Fruit fly (Drosophila melanogaster): ENCODE measurements around the gene CG9541.

CG9541 gene

DNA sequence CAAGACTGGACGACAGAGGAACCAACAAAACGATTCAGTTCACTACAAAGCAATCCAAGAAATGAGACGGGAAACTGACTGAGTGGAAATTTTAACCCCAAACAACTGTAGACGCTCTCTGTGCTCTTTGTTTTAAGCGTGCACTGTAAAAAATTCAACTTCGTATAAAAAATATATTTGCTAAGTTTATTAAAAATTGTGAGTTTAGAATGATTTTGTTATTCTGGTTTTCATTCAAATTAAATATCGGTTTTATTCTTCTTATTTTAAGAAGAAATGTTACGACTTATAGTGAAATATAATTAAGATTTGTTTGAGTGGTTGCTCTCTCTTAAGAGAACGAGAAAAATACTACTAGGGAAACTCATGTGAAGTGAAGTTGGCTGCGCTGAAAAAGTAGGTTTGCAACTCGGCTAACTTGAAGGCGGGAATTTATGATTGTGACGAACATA lies 17.2 kb downstream of the CG9541 start (continued):
- no peak for TF ChIP-seq Gsc (GFP tag; IDR thresholded peaks at IDR 0.05)
- peak; percentile 96 for TF ChIP-seq CG3847 (GFP tag; IDR thresholded peaks at IDR 0.05)
- TF ChIP-seq CG10543 (GFP tag; optimal IDR thresholded peaks at IDR 0.05) = peak; percentile 67
- TF ChIP-seq Eip74EF (GFP tag; optimal IDR thresholded peaks at IDR 0.05) = peak in 1 of 2 experiments; percentile 91
- TF ChIP-seq lmd (GFP tag; IDR thresholded peaks at IDR 0.05) = peak; percentile 97
- TF ChIP-seq sens-2 (GFP tag; IDR thresholded peaks at IDR 0.05) = peak; percentile 87
- TF ChIP-seq CG4282 (GFP tag; optimal IDR thresholded peaks at IDR 0.05) = peak; percentile 78
- no peak for TF ChIP-seq CG7963 (GFP tag; IDR thresholded peaks at IDR 0.05; ENCODE audit: partially characterized antibody)
- peak; percentile 85 for TF ChIP-seq CG8089 (GFP tag; optimal IDR thresholded peaks at IDR 0.05)
- peak; percentile 86 for TF ChIP-seq CG9609 (GFP tag; optimal IDR thresholded peaks at IDR 0.05)
- peak; percentile 86 for TF ChIP-seq Fer3 (tag; optimal IDR thresholded peaks at IDR 0.05)
- peak; percentile 89 for TF ChIP-seq slou (GFP tag; optimal IDR thresholded peaks at IDR 0.05)
- TF ChIP-seq CG7987 (GFP tag; optimal IDR thresholded peaks at IDR 0.05) = peak; percentile 91
- TF ChIP-seq kni (GFP tag; optimal IDR thresholded peaks at IDR 0.05) = peak; percentile 45
- TF ChIP-seq hb (GFP tag; IDR thresholded peaks at IDR 0.05; ENCODE audit: partially characterized antibody) = no peak
- peak; percentile 92 for TF ChIP-seq Meics (GFP tag; optimal IDR thresholded peaks at IDR 0.05)
- peak; percentile 99 for TF ChIP-seq CG17328 (GFP tag; IDR thresholded peaks at IDR 0.05)
- TF ChIP-seq CG9817 (tag; optimal IDR thresholded peaks at IDR 0.05) = peak; percentile 80
- peak; percentile 88 for TF ChIP-seq CG17568 (GFP tag; optimal IDR thresholded peaks at IDR 0.05)
- TF ChIP-seq bab2 (GFP tag; optimal IDR thresholded peaks at IDR 0.05) = peak; percentile 91
- peak; percentile 85 for TF ChIP-seq CG5245 (GFP tag; optimal IDR thresholded peaks at IDR 0.05)
- TF ChIP-seq seq (GFP tag; IDR thresholded peaks at IDR 0.05) = peak; percentile 99
- peak; percentile 98 for TF ChIP-seq Camta (GFP tag; optimal IDR thresholded peaks at IDR 0.05)
- no peak for TF ChIP-seq CG42726 (GFP tag; IDR thresholded peaks at IDR 0.05; ENCODE audit: partially characterized antibody)
- TF ChIP-seq CG10209 (GFP tag; optimal IDR thresholded peaks at IDR 0.05) = peak; percentile 95
- TF ChIP-seq CG11247 (GFP tag; IDR thresholded peaks at IDR 0.05) = peak; percentile 94
- TF ChIP-seq HHEX (GFP tag; optimal IDR thresholded peaks at IDR 0.05) = peak; percentile 86
- TF ChIP-seq yki (optimal IDR thresholded peaks at IDR 0.05) = no peak
- TF ChIP-seq CG2712 (tag; optimal IDR thresholded peaks at IDR 0.05) = peak; percentile 98
- TF ChIP-seq slp2 (GFP tag; optimal IDR thresholded peaks at IDR 0.05) = peak; percentile 95
- peak; percentile 97 for TF ChIP-seq ap (GFP tag; IDR thresholded peaks at IDR 0.05)
- peak; percentile 94 for TF ChIP-seq wdn (GFP tag; IDR thresholded peaks at IDR 0.05)
- peak; percentile 83 for TF ChIP-seq Vsx1 (GFP tag; optimal IDR thresholded peaks at IDR 0.05)
- no peak for TF ChIP-seq fru (optimal IDR thresholded peaks at IDR 0.05)
- peak; percentile 85 for TF ChIP-seq CrebB (tag; optimal IDR thresholded peaks at IDR 0.05)
- TF ChIP-seq CG10274 (GFP tag; optimal IDR thresholded peaks at IDR 0.05) = peak; percentile 44
- peak; percentile 95 for TF ChIP-seq Ravus (GFP tag; IDR thresholded peaks at IDR 0.05)
- peak; percentile 99 for TF ChIP-seq so (GFP tag; IDR thresholded peaks at IDR 0.05)
- TF ChIP-seq MESR4 (GFP tag; optimal IDR thresholded peaks at IDR 0.05) = peak; percentile 42
- TF ChIP-seq sr (GFP tag; IDR thresholded peaks at IDR 0.05) = no peak; the same call in 1 of the 3 replicates
- peak; percentile 89 for TF ChIP-seq CHES-1-like (GFP tag; optimal IDR thresholded peaks at IDR 0.05)
- TF ChIP-seq CG1233 (GFP tag; optimal IDR thresholded peaks at IDR 0.05) = peak; percentile 89
- TF ChIP-seq Optix (GFP tag; IDR thresholded peaks at IDR 0.05) = peak; percentile 69; the same call in 1 of the 3 replicates
- peak; percentile 94 for TF ChIP-seq CG1602 (GFP tag; optimal IDR thresholded peaks at IDR 0.05)
- peak; percentile 93 for TF ChIP-seq CG13775 (GFP tag; optimal IDR thresholded peaks at IDR 0.05)
- peak; percentile 97 for TF ChIP-seq sim (GFP tag; IDR thresholded peaks at IDR 0.05)
- TF ChIP-seq CG16779 (GFP tag; IDR thresholded peaks at IDR 0.05) = peak; percentile 90
- TF ChIP-seq Bgb (GFP tag; IDR thresholded peaks at IDR 0.05; ENCODE audit: partially characterized antibody) = peak; percentile 24; the same call in 1 of the 2 replicates
- peak; percentile 97 for TF ChIP-seq CG5953 (GFP tag; IDR thresholded peaks at IDR 0.05)
- TF ChIP-seq CG15696 (tag; optimal IDR thresholded peaks at IDR 0.05) = peak; percentile 83
- peak; percentile 89 for TF ChIP-seq Asciz (GFP tag; optimal IDR thresholded peaks at IDR 0.05)

Data from whole organism, embryonic.